Worm (Caenorhabditis elegans): ENCODE data around the gene metl-1.
A peak's percentile ranks its signal among the peaks of the same experiment; 100 is the strongest.

metl-1 gene

ce11 chrII:11484600-11484999 lies 11.2 kb upstream of the metl-1 start (continued):
- TF ChIP-seq eyg-1 (tag; optimal IDR thresholded peaks at IDR 0.05) (peak; percentile 95), C08G9.2 (tag; optimal IDR thresholded peaks at IDR 0.05) (peak; percentile 85), unc-42 (tag; optimal IDR thresholded peaks at IDR 0.05) (peak; percentile 70), ceh-9 (tag; optimal IDR thresholded peaks at IDR 0.05) (peak; percentile 95), C38D4.7 (GFP tag; optimal IDR thresholded peaks at IDR 0.05) (peak; percentile 96), che-1 (tag; optimal IDR thresholded peaks at IDR 0.05) (peak; percentile 96), ref-2 (tag; optimal IDR thresholded peaks at IDR 0.05) (peak; percentile 96), pha-4 (tag; optimal IDR thresholded peaks at IDR 0.05) (no peak), hlh-6 (tag; optimal IDR thresholded peaks at IDR 0.05) (peak; percentile 96), sox-4 (tag; optimal IDR thresholded peaks at IDR 0.05) (peak; percentile 97), ceh-34 (tag; optimal IDR thresholded peaks at IDR 0.05) (peak; percentile 96), sdc-2 (tag; optimal IDR thresholded peaks at IDR 0.05) (peak; percentile 86), lin-11 (tag; optimal IDR thresholded peaks at IDR 0.05) (peak; percentile 94), ceh-22 (tag; optimal IDR thresholded peaks at IDR 0.05) (peak; percentile 26), zip-5 (tag; optimal IDR thresholded peaks at IDR 0.05) (peak; percentile 84), lim-6 (tag; optimal IDR thresholded peaks at IDR 0.05) (peak; percentile 76), ceh-30 (tag; optimal IDR thresholded peaks at IDR 0.05) (peak; percentile 72), ceh-18 (tag; optimal IDR thresholded peaks at IDR 0.05) (peak; percentile 91), hlh-15 (tag; optimal IDR thresholded peaks at IDR 0.05) (peak; percentile 96), syd-9 (tag; optimal IDR thresholded peaks at IDR 0.05) (peak; percentile 97), hlh-30 (tag; optimal IDR thresholded peaks at IDR 0.05; ENCODE audit: insufficient read depth) (peak; percentile 78), unc-86 (tag; optimal IDR thresholded peaks at IDR 0.05) (peak; percentile 93), F13H6.1 (tag; optimal IDR thresholded peaks at IDR 0.05) (peak; percentile 95), pag-3 (tag; optimal IDR thresholded peaks at IDR 0.05; ENCODE audit: borderline replicate concordance) (peak; percentile 80), ceh-48 (tag; optimal IDR thresholded peaks at IDR 0.05) (peak; percentile 94), npax-4 (tag; optimal IDR thresholded peaks at IDR 0.05) (peak; percentile 95), ceh-6 (GFP tag; optimal IDR thresholded peaks at IDR 0.05) (peak; percentile 96), mec-3 (tag; optimal IDR thresholded peaks at IDR 0.05; ENCODE audit: borderline replicate concordance) (peak; percentile 87), K02D7.2 (tag; optimal IDR thresholded peaks at IDR 0.05) (peak; percentile 96), elt-4 (tag; optimal IDR thresholded peaks at IDR 0.05) (peak; percentile 53), ceh-45 (GFP tag; IDR thresholded peaks at IDR 0.05) (peak; percentile 95), unc-3 (GFP tag; conservative IDR thresholded peaks at IDR 0.05) (peak; percentile 91), unc-3 (tag; optimal IDR thresholded peaks at IDR 0.05) (peak; percentile 92), elt-2 (tag; optimal IDR thresholded peaks at IDR 0.05) (peak; percentile 98), hlh-13 (GFP tag; optimal IDR thresholded peaks at IDR 0.05) (peak; percentile 93), odd-2 (tag; optimal IDR thresholded peaks at IDR 0.05) (peak; percentile 80), unc-55 (GFP tag; optimal IDR thresholded peaks at IDR 0.05) (no peak), hlh-8 (tag; optimal IDR thresholded peaks at IDR 0.05) (peak; percentile 88), tbx-7 (tag; optimal IDR thresholded peaks at IDR 0.05) (peak; percentile 35), ztf-16 (tag; optimal IDR thresholded peaks at IDR 0.05) (peak; percentile 95), ceh-2 (tag; optimal IDR thresholded peaks at IDR 0.05) (peak; percentile 86), pros-1 (tag; optimal IDR thresholded peaks at IDR 0.05) (no peak), ceh-19 (GFP tag; optimal IDR thresholded peaks at IDR 0.05) (peak; percentile 96), ahr-1 (tag; optimal IDR thresholded peaks at IDR 0.05) (peak; percentile 89), ets-4 (tag; optimal IDR thresholded peaks at IDR 0.05) (peak; percentile 56), dmd-4 (tag; optimal IDR thresholded peaks at IDR 0.05; ENCODE audit: borderline replicate concordance) (peak; percentile 90), pqm-1 (tag; optimal IDR thresholded peaks at IDR 0.05) (peak; percentile 83), rnt-1 (tag; optimal IDR thresholded peaks at IDR 0.05) (peak; percentile 37), ceh-24 (tag; optimal IDR thresholded peaks at IDR 0.05) (peak; percentile 97), ttx-3 (tag; optimal IDR thresholded peaks at IDR 0.05) (peak; percentile 96)

All from whole organism, late embryonic.